Worm (Caenorhabditis elegans) whole organism, midembryonic: ENCODE measurements around the gene srg-39.

ENCODE experiments used
- T22C8.4 ChIP-seq: fragments of 200-800 bp; sonication (Bioruptor generic); IDR thresholded peaks from 2 replicates; pipeline ENCODE4 v1.3.6; 2022; ENCODE audit warnings: missing genetic modification characterization, missing compliant biosample characterization
- cog-1 ChIP-seq: sonication (generic microtip); optimal IDR thresholded peaks from 2 replicates; lab custom pipeline; 2016; ENCODE audit warnings: missing genetic modification characterization, missing compliant biosample characterization
- flt-1 ChIP-seq: fragments of 200-800 bp; sonication (Bioruptor generic); IDR thresholded peaks from 2 replicates; pipeline ENCODE4 v1.3.6; 2022; ENCODE audit warnings: missing genetic modification characterization, missing compliant biosample characterization
- med-1 ChIP-seq: sonication (generic microtip); optimal IDR thresholded peaks from 2 replicates; lab custom pipeline; 2017; ENCODE audit warnings: missing genetic modification characterization, mild to moderate bottlenecking, missing compliant biosample characterization, antibody characterized with exemption, missing genetic modification reagents; ENCODE audit not compliant: insufficient read depth
- ref-1 ChIP-seq: fragments of 200-800 bp; sonication (Bioruptor generic); conservative IDR thresholded peaks from 2 replicates; pipeline ENCODE4 v1.3.6; 2022; ENCODE audit warnings: missing genetic modification reagents, missing genetic modification characterization, missing compliant biosample characterization
- ztf-23 ChIP-seq: fragments of 200-800 bp; sonication (Bioruptor generic); IDR thresholded peaks from 2 replicates; pipeline ENCODE4 v1.3.6; 2022; ENCODE audit warnings: missing genetic modification reagents, missing genetic modification characterization, missing compliant biosample characterization
- ztf-29 ChIP-seq: fragments of 200-800 bp; sonication (Bioruptor generic); IDR thresholded peaks from 2 replicates; pipeline ENCODE4 v1.3.6; 2022; ENCODE audit warnings: missing genetic modification reagents, missing genetic modification characterization, missing compliant biosample characterization

ce11 chrV:11140326-11140725 lies 11.9 kb downstream of the srg-39 start:
- no peak for TF ChIP-seq ztf-23 (GFP tag; lab: Robert Waterston, UW)
- no peak for TF ChIP-seq flt-1 (GFP tag; lab: Robert Waterston, UW)
- no peak for TF ChIP-seq cog-1 (tag; lab: Kevin White, UChicago)
- TF ChIP-seq ztf-29 (GFP tag; lab: Robert Waterston, UW), result no peak
- no peak for TF ChIP-seq med-1 (GFP tag; lab: Kevin White, UChicago)
- no peak for TF ChIP-seq T22C8.4 (GFP tag; lab: Robert Waterston, UW)
- TF ChIP-seq ref-1 (GFP tag; lab: Robert Waterston, UW), result no peak
